Worm (Caenorhabditis elegans) whole organism, mixed stage, embryonic: Measurements from ENCODE around the gene T10B9.14.

ENCODE experiments used
- nhr-12 ChIP-seq: fragments of 150-350 bp; optimal IDR thresholded peaks from 2 replicates; lab custom pipeline; 2014; ENCODE audit warnings: missing biosample characterization, missing genetic modification characterization
- nhr-237 ChIP-seq: fragments of 150-350 bp; optimal IDR thresholded peaks from 2 replicates; lab custom pipeline; 2014; ENCODE audit warnings: missing biosample characterization, missing genetic modification characterization

ce11 chrII:9782337-9782736 is at the start of gene T10B9.14:
- no peak for TF ChIP-seq nhr-12 (tag; lab: Kevin White, UChicago)
- no peak for TF ChIP-seq nhr-237 (tag; lab: Kevin White, UChicago)
